Worm (Caenorhabditis elegans) whole organism, young adult: ENCODE results near the gene W09D10.4.

Experiments used
- B0019.2 ChIP-seq: fragments of 200-800 bp; sonication (Bioruptor generic); conservative IDR thresholded peaks from 2 replicates; pipeline ENCODE4 v1.3.6; 2022; ENCODE audit warnings: missing genetic modification reagents, missing genetic modification characterization, missing compliant biosample characterization
- B0035.1 ChIP-seq: sonication (generic microtip); optimal IDR thresholded peaks from 2 replicates; lab custom pipeline; 2016; ENCODE audit warnings: missing genetic modification characterization, mild to moderate bottlenecking, missing compliant biosample characterization, missing genotype, missing genetic modification reagents
- F33H1.4 ChIP-seq: fragments of 200-800 bp; sonication (Bioruptor generic); IDR thresholded peaks from 2 replicates; pipeline ENCODE4 v1.3.6; 2022; ENCODE audit warnings: missing genetic modification reagents, missing genetic modification characterization, missing compliant biosample characterization
- F39B2.1 ChIP-seq: fragments of 200-800 bp; sonication (Bioruptor generic); IDR thresholded peaks from 2 replicates; pipeline ENCODE4 v1.3.6; 2022; ENCODE audit warnings: missing genetic modification reagents, missing genetic modification characterization, missing compliant biosample characterization
- F49E8.2 ChIP-seq: sonication (generic microtip); optimal IDR thresholded peaks from 3 replicates; lab custom pipeline; 2017; ENCODE audit warnings: missing genetic modification characterization, mild to moderate bottlenecking, missing compliant biosample characterization, antibody characterized with exemption, moderate library complexity; ENCODE audit not compliant: insufficient read depth
- F52B5.7 ChIP-seq: sonication (generic microtip); optimal IDR thresholded peaks from 2 replicates; lab custom pipeline; 2016; ENCODE audit warnings: mild to moderate bottlenecking, missing genetic modification characterization, missing compliant biosample characterization
- F57A8.1 ChIP-seq: fragments of 200-800 bp; sonication (Bioruptor generic); optimal IDR thresholded peaks from 2 replicates; lab custom pipeline; 2018; ENCODE audit warnings: mild to moderate bottlenecking, missing genetic modification characterization, moderate library complexity, missing compliant biosample characterization
- K12H6.12 ChIP-seq: fragments of 200-800 bp; sonication (Bioruptor generic); optimal IDR thresholded peaks from 2 replicates; lab custom pipeline; 2018; ENCODE audit warnings: mild to moderate bottlenecking, missing genetic modification characterization, missing compliant biosample characterization
- T07F8.4 ChIP-seq: sonication (generic microtip); optimal IDR thresholded peaks from 2 replicates; lab custom pipeline; 2016; ENCODE audit warnings: mild to moderate bottlenecking, missing genetic modification characterization, moderate library complexity, missing compliant biosample characterization
- Y95B8A.8 ChIP-seq: fragments of 200-800 bp; sonication (Bioruptor generic); IDR thresholded peaks from 2 replicates; pipeline ENCODE4 v1.3.6; 2022; ENCODE audit warnings: missing genetic modification reagents, missing genetic modification characterization, missing compliant biosample characterization
- ZK185.1 ChIP-seq: sonication (generic microtip); optimal IDR thresholded peaks from 2 replicates; lab custom pipeline; 2016; ENCODE audit warnings: mild to moderate bottlenecking, missing genetic modification characterization, missing compliant biosample characterization; ENCODE audit not compliant: poor library complexity, severe bottlenecking
- aptf-2 ChIP-seq: fragments of 200-800 bp; sonication (Bioruptor generic); conservative IDR thresholded peaks from 2 replicates; pipeline ENCODE4 v1.3.6; 2022; ENCODE audit warnings: missing genetic modification reagents, missing genetic modification characterization, missing compliant biosample characterization
- aptf-3 ChIP-seq: fragments of 200-800 bp; sonication (Bioruptor generic); IDR thresholded peaks from 2 replicates; pipeline ENCODE4 v1.3.6; 2022; ENCODE audit warnings: missing genetic modification characterization, missing compliant biosample characterization
- athp-1 ChIP-seq: sonication (generic microtip); optimal IDR thresholded peaks from 2 replicates; lab custom pipeline; 2017; ENCODE audit warnings: mild to moderate bottlenecking, missing genetic modification characterization, missing compliant biosample characterization
- attf-3 ChIP-seq: fragments of 200-800 bp; sonication (Bioruptor generic); conservative IDR thresholded peaks from 2 replicates; pipeline ENCODE4 v1.3.6; 2022; ENCODE audit warnings: missing genetic modification reagents, missing genetic modification characterization, missing compliant biosample characterization
- attf-6 ChIP-seq: fragments of 200-800 bp; sonication (Bioruptor generic); IDR thresholded peaks from 2 replicates; pipeline ENCODE4 v1.3.6; 2022; ENCODE audit warnings: missing genetic modification reagents, missing genetic modification characterization, missing compliant biosample characterization
- cebp-1 ChIP-seq, 2 experiments: fragments of 200-800 bp in 1 of 2; sonication (Bioruptor generic) in 1 of 2; sonication (generic microtip) in 1 of 2; IDR thresholded peaks in 1 of 2; optimal IDR thresholded peaks in 1 of 2; 2 replicates each; pipeline versions ENCODE4 v1.3.6 to Lab custom; 2017 to 2022; ENCODE audit warnings: missing compliant biosample characterization in 2 of 2, missing genetic modification characterization in 2 of 2, mild to moderate bottlenecking in 1 of 2, missing genetic modification reagents in 1 of 2, moderate library complexity in 1 of 2
- cebp-2 ChIP-seq: fragments of 200-800 bp; sonication (Bioruptor generic); IDR thresholded peaks from 2 replicates; pipeline ENCODE4 v1.3.6; 2022; ENCODE audit warnings: missing genetic modification characterization, missing compliant biosample characterization
- ceh-79 ChIP-seq: sonication (generic microtip); optimal IDR thresholded peaks from 2 replicates; lab custom pipeline; 2017; ENCODE audit warnings: mild to moderate bottlenecking, missing genetic modification characterization, missing compliant biosample characterization
- ceh-91 ChIP-seq: fragments of 200-800 bp; sonication (Bioruptor generic); IDR thresholded peaks from 2 replicates; pipeline ENCODE4 v1.3.6; 2022; ENCODE audit warnings: missing genetic modification reagents, missing genetic modification characterization, missing compliant biosample characterization
- chd-7 ChIP-seq: sonication (generic microtip); optimal IDR thresholded peaks from 2 replicates; lab custom pipeline; 2016; ENCODE audit warnings: mild to moderate bottlenecking, missing genetic modification characterization, moderate library complexity, missing compliant biosample characterization
- dox-1 ChIP-seq: fragments of 200-800 bp; sonication (Bioruptor generic); IDR thresholded peaks from 2 replicates; pipeline ENCODE4 v1.3.6; 2022; ENCODE audit warnings: missing genetic modification reagents, missing genetic modification characterization, missing compliant biosample characterization
- dpff-1 ChIP-seq: sonication (generic microtip); optimal IDR thresholded peaks from 2 replicates; lab custom pipeline; 2017; ENCODE audit warnings: mild to moderate bottlenecking, missing genetic modification characterization, missing compliant biosample characterization
- him-1 ChIP-seq: sonication (generic microtip); optimal IDR thresholded peaks from 2 replicates; lab custom pipeline; 2016; ENCODE audit warnings: missing genotype, missing genetic modification reagents, missing genetic modification characterization, missing compliant biosample characterization
- hlh-12 ChIP-seq: sonication (generic microtip); optimal IDR thresholded peaks from 2 replicates; lab custom pipeline; 2016; ENCODE audit warnings: missing genetic modification characterization, missing compliant biosample characterization
- hmg-1.2 ChIP-seq: fragments of 200-800 bp; sonication (Bioruptor generic); IDR thresholded peaks from 2 replicates; pipeline ENCODE4 v1.3.6; 2022; ENCODE audit warnings: missing genetic modification reagents, missing genetic modification characterization, missing compliant biosample characterization
- hsf-1 ChIP-seq: fragments of 200-800 bp; sonication (Bioruptor generic); IDR thresholded peaks from 2 replicates; pipeline ENCODE4 v1.3.6; 2022; ENCODE audit warnings: missing genetic modification reagents, missing genetic modification characterization, missing compliant biosample characterization
- let-607 ChIP-seq, 2 experiments: fragments of 200-800 bp in 1 of 2; sonication (Bioruptor generic) in 1 of 2; sonication (generic microtip) in 1 of 2; optimal IDR thresholded peaks; 2 replicates each; lab custom pipeline; 2016 to 2018; ENCODE audit warnings: mild to moderate bottlenecking in 2 of 2, missing compliant biosample characterization in 2 of 2, missing genetic modification characterization in 2 of 2, moderate library complexity in 2 of 2, missing genotype in 1 of 2
- lir-1 ChIP-seq: fragments of 200-800 bp; sonication (Bioruptor generic); conservative IDR thresholded peaks from 2 replicates; pipeline ENCODE4 v1.3.6; 2022; ENCODE audit warnings: missing genetic modification reagents, missing genetic modification characterization, missing compliant biosample characterization
- madf-10 ChIP-seq: sonication (generic microtip); optimal IDR thresholded peaks from 2 replicates; lab custom pipeline; 2016; ENCODE audit warnings: mild to moderate bottlenecking, missing genetic modification characterization, missing compliant biosample characterization
- madf-6 ChIP-seq: fragments of 200-800 bp; sonication (Bioruptor generic); IDR thresholded peaks from 2 replicates; pipeline ENCODE4 v1.3.6; 2022; ENCODE audit warnings: missing genetic modification reagents, missing genetic modification characterization, missing compliant biosample characterization
- mel-28 ChIP-seq: sonication (generic microtip); optimal IDR thresholded peaks from 2 replicates; lab custom pipeline; 2016; ENCODE audit warnings: borderline replicate concordance, mild to moderate bottlenecking, missing genetic modification characterization, missing compliant biosample characterization
- mes-4 ChIP-seq: sonication (generic microtip); optimal IDR thresholded peaks from 2 replicates; lab custom pipeline; 2016; ENCODE audit warnings: missing genotype, missing genetic modification characterization, missing compliant biosample characterization
- mxl-1 ChIP-seq: sonication (generic microtip); optimal IDR thresholded peaks from 2 replicates; lab custom pipeline; 2016; ENCODE audit warnings: missing genetic modification characterization, missing compliant biosample characterization
- nfyb-1 ChIP-seq: fragments of 200-800 bp; sonication (Bioruptor generic); IDR thresholded peaks from 2 replicates; pipeline ENCODE4 v1.3.6; 2022; ENCODE audit warnings: missing genetic modification reagents, missing genetic modification characterization, missing compliant biosample characterization
- nhr-179 ChIP-seq: sonication (generic microtip); optimal IDR thresholded peaks from 2 replicates; lab custom pipeline; 2016; ENCODE audit warnings: mild to moderate bottlenecking, missing genetic modification characterization, missing compliant biosample characterization
- pbrm-1 ChIP-seq: fragments of 200-800 bp; sonication (Bioruptor generic); IDR thresholded peaks from 2 replicates; pipeline ENCODE4 v1.3.6; 2022; ENCODE audit warnings: missing genetic modification reagents, missing genetic modification characterization, missing compliant biosample characterization
- pha-4 ChIP-seq: fragments of 150-350 bp; sonication (generic microtip); optimal IDR thresholded peaks from 2 replicates; lab custom pipeline; 2014; ENCODE audit warnings: missing biosample characterization, missing genetic modification reagents, missing genetic modification characterization
- rec-8 ChIP-seq, 2 experiments: sonication (generic microtip); optimal IDR thresholded peaks; 2 replicates each; lab custom pipeline; 2016; ENCODE audit warnings: mild to moderate bottlenecking in 2 of 2, missing genetic modification characterization in 2 of 2, missing genetic modification reagents in 2 of 2, missing genotype in 2 of 2, missing biosample characterization in 1 of 2, missing compliant biosample characterization in 1 of 2, moderate library complexity in 1 of 2
- repo-1 ChIP-seq: sonication (generic microtip); optimal IDR thresholded peaks from 2 replicates; lab custom pipeline; 2017; ENCODE audit warnings: mild to moderate bottlenecking, missing genetic modification characterization, missing compliant biosample characterization
- sea-2 ChIP-seq: fragments of 200-800 bp; sonication (Bioruptor generic); IDR thresholded peaks from 2 replicates; pipeline ENCODE4 v1.3.6; 2022; ENCODE audit warnings: missing genetic modification characterization, missing compliant biosample characterization
- snpc-1.3 ChIP-seq: sonication (generic microtip); optimal IDR thresholded peaks from 2 replicates; lab custom pipeline; 2017; ENCODE audit warnings: missing genetic modification characterization, mild to moderate bottlenecking, missing compliant biosample characterization, antibody characterized with exemption, moderate library complexity, missing genotype, missing genetic modification reagents; ENCODE audit not compliant: insufficient read depth
- unc-130 ChIP-seq: sonication (generic microtip); optimal IDR thresholded peaks from 2 replicates; lab custom pipeline; 2016; ENCODE audit warnings: missing genetic modification reagents, missing genetic modification characterization, missing compliant biosample characterization
- zfh-2 ChIP-seq: fragments of 200-800 bp; sonication (Bioruptor generic); conservative IDR thresholded peaks from 2 replicates; pipeline ENCODE4 v1.3.6; 2022; ENCODE audit warnings: missing genetic modification reagents, missing genetic modification characterization, missing compliant biosample characterization
- ztf-18 ChIP-seq: sonication (generic microtip); optimal IDR thresholded peaks from 2 replicates; lab custom pipeline; 2016; ENCODE audit warnings: missing genotype, mild to moderate bottlenecking, missing genetic modification characterization, missing compliant biosample characterization
- ztf-22 ChIP-seq: fragments of 200-800 bp; sonication (Bioruptor generic); optimal IDR thresholded peaks from 2 replicates; lab custom pipeline; 2018; ENCODE audit warnings: mild to moderate bottlenecking, missing genetic modification characterization, moderate library complexity, missing compliant biosample characterization
- ztf-3 ChIP-seq: fragments of 200-800 bp; sonication (Bioruptor generic); optimal IDR thresholded peaks from 2 replicates; lab custom pipeline; 2018; ENCODE audit warnings: mild to moderate bottlenecking, missing genetic modification characterization, missing compliant biosample characterization

Gene W09D10.4

ce11 chrIII:10706972-10707438, 9.0 kb downstream of the W09D10.4 start, which contains the start of the genes Y39A1A.21 and Y39A1A.22 (continued):
- TF ChIP-seq madf-10 (tag; lab: Kevin White, UChicago) (peak; percentile 16), nfyb-1 (peak; percentile 88), let-607 (tag; optimal IDR thresholded peaks at IDR 0.05; lab: Kevin White, UChicago) (peak in 1 of 2 experiments; percentile 26), attf-3 (GFP tag; lab: Robert Waterston, UW) (0 out of 2 replicates have a peak, but pooled peaks have one; percentile 31), F49E8.2 (tag; lab: Kevin White, UChicago) (no peak), F33H1.4 (peak; percentile 74), ZK185.1 (tag; lab: Kevin White, UChicago) (peak; percentile 79), ztf-3 (no peak), dox-1 (GFP tag; lab: Robert Waterston, UW) (peak; percentile 87), pbrm-1 (GFP tag; lab: Robert Waterston, UW) (peak; percentile 74), chd-7 (tag; lab: Kevin White, UChicago) (peak; percentile 50), rec-8 (tag; optimal IDR thresholded peaks at IDR 0.05; lab: Kevin White, UChicago) (no peak), T07F8.4 (tag; lab: Kevin White, UChicago) (no peak), mel-28 (tag; lab: Kevin White, UChicago) (no peak), ztf-22 (GFP tag; lab: Kevin White, UChicago) (no peak), madf-6 (peak; percentile 84), mes-4 (tag; lab: Kevin White, UChicago) (no peak), unc-130 (GFP tag; lab: Kevin White, UChicago) (no peak), ceh-91 (GFP tag; lab: Robert Waterston, UW) (peak; percentile 65), athp-1 (no peak), hsf-1 (GFP tag; lab: Robert Waterston, UW) (0 out of 2 replicates have a peak, but pooled peaks have one; percentile 37), attf-6 (GFP tag; lab: Robert Waterston, UW) (no peak), B0019.2 (GFP tag; lab: Robert Waterston, UW) (peak; percentile 58; the same call in 1 of the 2 replicates), aptf-2 (GFP tag; lab: Robert Waterston, UW) (no peak), ceh-79 (no peak), dpff-1 (tag; lab: Kevin White, UChicago) (no peak), cebp-2 (GFP tag; lab: Robert Waterston, UW) (no peak), Y95B8A.8 (peak; percentile 43; the same call in 1 of the 2 replicates), repo-1 (peak; percentile 37), sea-2 (GFP tag; lab: Robert Waterston, UW) (no peak), lir-1 (GFP tag; lab: Robert Waterston, UW) (peak; percentile 11; the same call in 1 of the 2 replicates), hlh-12 (tag; lab: Kevin White, UChicago) (no peak), mxl-1 (tag; lab: Kevin White, UChicago) (no peak), snpc-1.3 (tag; lab: Kevin White, UChicago) (no peak), him-1 (tag; lab: Kevin White, UChicago) (peak; percentile 73), F57A8.1 (no peak), nhr-179 (no peak), F52B5.7 (tag; lab: Kevin White, UChicago) (no peak), cebp-1 (GFP tag; IDR thresholded peaks at IDR 0.05; lab: Robert Waterston, UW) (no peak), cebp-1 (tag; optimal IDR thresholded peaks at IDR 0.05; lab: Kevin White, UChicago) (peak; percentile 83), zfh-2 (no peak), K12H6.12 (tag; lab: Kevin White, UChicago) (peak; percentile 11), aptf-3 (GFP tag; lab: Robert Waterston, UW) (no peak), hmg-1.2 (GFP tag; lab: Robert Waterston, UW) (peak; percentile 46), ztf-18 (tag; lab: Kevin White, UChicago) (peak; percentile 99), F39B2.1 (GFP tag; lab: Robert Waterston, UW) (no peak), pha-4 (tag; lab: Kevin White, UChicago) (peak; percentile 2), B0035.1 (tag; lab: Kevin White, UChicago) (no peak)
